Fruit fly (Drosophila melanogaster): Measurements from ENCODE around the gene sicily.
A peak's percentile ranks its signal among the peaks of the same experiment; 100 is the strongest.

sicily gene

DNA sequence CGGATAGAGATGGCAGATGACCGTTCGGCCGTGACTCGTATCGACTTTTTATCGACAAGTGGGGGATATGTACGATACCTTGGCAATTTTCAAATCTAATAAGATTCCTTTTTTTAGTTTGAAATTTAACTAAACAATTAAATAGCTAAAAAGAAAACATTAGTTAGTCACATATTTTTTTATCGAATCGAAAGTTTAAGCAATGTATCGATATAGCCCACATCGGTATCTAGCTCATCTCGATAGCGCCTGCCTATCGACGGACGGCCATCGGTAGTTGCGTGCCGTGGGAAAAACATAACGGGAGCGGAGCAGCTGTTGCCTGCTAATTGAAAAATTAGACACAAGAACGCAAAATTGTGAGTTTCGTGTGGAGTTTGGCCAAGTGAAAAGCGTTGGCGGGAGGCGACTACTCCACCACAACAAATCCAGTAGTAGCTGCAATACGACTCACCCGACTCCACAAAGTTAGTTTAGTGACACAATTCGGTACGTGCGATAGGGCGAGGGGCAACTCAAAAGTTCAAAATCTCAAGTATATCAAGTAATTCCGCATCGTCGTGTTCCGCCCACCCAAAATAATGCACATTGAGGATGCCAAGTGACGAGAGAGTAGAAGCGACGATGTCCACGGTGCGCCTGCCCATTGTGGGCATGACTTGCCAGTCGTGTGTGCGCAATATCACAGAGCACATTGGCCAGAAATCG is 36.6 kb upstream of the sicily start, which contains the start of the genes CG10347 and ATP7:
Gene CG10347, minus strand, starts transcription at position 174 of the 708 bp plus-strand sequence.
Gene ATP7, plus strand, starts transcription at position 265 of the 708 bp plus-strand sequence.
- no peak for TF ChIP-seq CG12605 (GFP tag; IDR thresholded peaks at IDR 0.05)
- TF ChIP-seq CG32121 (GFP tag; IDR thresholded peaks at IDR 0.05), result 0 out of 2 replicates have a peak, but pooled peaks have one; percentile 7
- peak; percentile 27 for TF ChIP-seq Pif1A (GFP tag; optimal IDR thresholded peaks at IDR 0.05)
- TF ChIP-seq Snoo (tag; optimal IDR thresholded peaks at IDR 0.05), result peak; percentile 2
- no peak for TF ChIP-seq EcR (GFP tag; optimal IDR thresholded peaks at IDR 0.05)

DNA sequence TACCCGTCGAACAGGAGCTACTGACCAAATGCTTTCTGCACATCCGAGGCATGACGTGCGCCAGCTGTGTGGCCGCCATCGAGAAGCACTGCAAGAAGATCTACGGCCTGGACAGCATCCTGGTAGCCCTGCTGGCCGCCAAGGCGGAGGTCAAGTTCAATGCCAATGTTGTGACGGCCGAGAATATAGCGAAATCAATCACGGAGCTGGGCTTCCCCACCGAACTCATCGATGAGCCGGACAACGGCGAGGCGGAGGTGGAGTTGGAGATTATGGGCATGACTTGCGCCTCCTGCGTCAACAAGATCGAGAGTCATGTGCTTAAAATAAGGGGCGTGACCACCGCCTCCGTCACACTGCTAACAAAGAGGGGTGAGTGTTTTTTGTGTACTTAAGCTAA is 35.6 kb upstream of the sicily start:
- TF ChIP-seq Snoo (tag; optimal IDR thresholded peaks at IDR 0.05) (no peak), CG15710 (tag; optimal IDR thresholded peaks at IDR 0.05) (no peak), CG12605 (GFP tag; IDR thresholded peaks at IDR 0.05) (no peak), rn (GFP tag; IDR thresholded peaks at IDR 0.05) (no peak), CG14655 (GFP tag; optimal IDR thresholded peaks at IDR 0.05) (no peak), CG32121 (GFP tag; IDR thresholded peaks at IDR 0.05) (no peak), CG13204 (GFP tag; optimal IDR thresholded peaks at IDR 0.05) (no peak), CG10348 (GFP tag; IDR thresholded peaks at IDR 0.05) (no peak)

DNA sequence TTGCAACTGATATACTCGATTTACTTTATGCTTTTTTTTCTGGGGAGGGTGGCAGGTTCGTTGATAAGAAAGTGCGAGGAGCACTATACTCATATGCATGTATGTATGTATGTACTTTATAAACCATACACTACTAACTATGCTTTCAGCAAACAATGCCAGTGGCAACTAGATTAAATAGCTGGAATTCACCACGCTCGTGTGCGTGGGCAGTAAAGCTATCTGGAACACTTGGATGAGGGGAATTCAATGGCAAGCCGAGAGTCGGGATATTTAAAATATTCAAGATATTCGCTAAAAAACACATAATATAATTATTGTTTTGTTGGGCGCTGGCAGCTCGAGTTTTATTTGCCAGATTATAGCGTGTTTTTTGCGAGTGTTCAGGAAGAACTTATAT is 34.7 kb upstream of the sicily start:
- TF ChIP-seq CG4496 (GFP tag; IDR thresholded peaks at IDR 0.05) (no peak), CG12605 (GFP tag; IDR thresholded peaks at IDR 0.05) (0 out of 2 replicates have a peak, but pooled peaks have one; percentile 24), CG34367 (tag; optimal IDR thresholded peaks at IDR 0.05) (no peak), CG8301 (tag; optimal IDR thresholded peaks at IDR 0.05) (peak; percentile 10), CG17806 (tag; optimal IDR thresholded peaks at IDR 0.05) (no peak)

DNA sequence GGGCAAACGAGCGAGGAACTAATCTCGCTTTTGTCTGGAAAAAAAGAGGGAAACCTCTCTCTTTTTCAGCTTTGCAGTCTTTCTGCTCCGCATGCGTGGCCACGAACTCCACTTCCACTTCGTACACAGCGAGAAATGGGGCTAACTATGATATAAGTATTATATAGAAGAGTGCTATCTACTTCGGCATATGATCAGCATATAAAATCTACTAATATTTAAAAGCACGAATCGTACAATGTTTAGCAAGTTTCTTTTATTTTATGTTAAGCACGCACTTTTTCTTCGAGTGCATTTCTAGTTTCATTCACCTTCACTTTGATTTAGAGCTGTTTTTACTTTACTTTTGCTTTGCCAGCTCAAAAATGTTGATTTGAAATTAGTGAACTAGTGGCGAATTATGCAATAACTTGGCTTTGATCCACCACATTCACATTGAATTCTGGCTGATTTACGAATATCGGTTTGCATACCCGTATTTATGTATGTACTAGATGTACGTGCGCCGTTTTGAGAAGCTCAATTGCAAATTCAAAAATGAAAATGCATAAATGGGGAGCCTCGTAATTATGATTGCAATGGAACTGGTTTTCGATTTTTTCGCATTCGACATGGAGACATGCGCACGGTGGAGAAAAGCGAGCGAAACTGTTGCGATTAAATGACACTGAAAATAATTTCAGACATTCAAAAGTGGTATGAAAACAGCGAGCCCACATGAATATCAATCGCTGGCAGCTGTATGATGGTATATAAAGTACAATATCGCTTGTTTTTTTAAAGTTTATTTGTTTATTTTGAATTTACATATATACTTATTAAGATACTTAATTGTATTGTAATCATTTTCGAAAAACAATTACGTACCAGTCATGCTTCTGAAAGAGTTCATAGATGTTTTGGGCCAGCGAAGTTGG is 33.8 kb upstream of the sicily start:
- peak; percentile 94 for TF ChIP-seq Pif1A (GFP tag; optimal IDR thresholded peaks at IDR 0.05)
- peak; percentile 86 for TF ChIP-seq CG10348 (GFP tag; IDR thresholded peaks at IDR 0.05)
- peak; percentile 90 for TF ChIP-seq CG34367 (tag; optimal IDR thresholded peaks at IDR 0.05)
- TF ChIP-seq CG8301 (tag; optimal IDR thresholded peaks at IDR 0.05), result peak; percentile 90
- TF ChIP-seq CG9948 (tag; optimal IDR thresholded peaks at IDR 0.05), result peak; percentile 89
- TF ChIP-seq CG14655 (GFP tag; optimal IDR thresholded peaks at IDR 0.05), result peak; percentile 92
- peak; percentile 81 for TF ChIP-seq gl (tag; optimal IDR thresholded peaks at IDR 0.05)
- TF ChIP-seq Ets98B (GFP tag; IDR thresholded peaks at IDR 0.05), result peak; percentile 97
- peak; percentile 86 for TF ChIP-seq CG13204 (GFP tag; optimal IDR thresholded peaks at IDR 0.05)
- TF ChIP-seq CG4496 (GFP tag; IDR thresholded peaks at IDR 0.05), result peak; percentile 98
- peak; percentile 84 for TF ChIP-seq Snoo (tag; optimal IDR thresholded peaks at IDR 0.05)
- TF ChIP-seq fd96Ca (GFP tag; IDR thresholded peaks at IDR 0.05), result peak; percentile 94
- peak; percentile 60 for TF ChIP-seq D1 (tag; optimal IDR thresholded peaks at IDR 0.05)
- peak; percentile 91 for TF ChIP-seq CG8159 (tag; optimal IDR thresholded peaks at IDR 0.05)
- TF ChIP-seq rn (GFP tag; IDR thresholded peaks at IDR 0.05), result peak; percentile 91
- TF ChIP-seq CG15710 (tag; optimal IDR thresholded peaks at IDR 0.05), result peak; percentile 91
- peak; percentile 97 for TF ChIP-seq CG12605 (GFP tag; IDR thresholded peaks at IDR 0.05)
- TF ChIP-seq EcR (GFP tag; optimal IDR thresholded peaks at IDR 0.05), result peak; percentile 89
- peak; percentile 96 for TF ChIP-seq CG32121 (GFP tag; IDR thresholded peaks at IDR 0.05)
- TF ChIP-seq Pif1B (GFP tag; optimal IDR thresholded peaks at IDR 0.05), result peak; percentile 93
- TF ChIP-seq CG17806 (tag; optimal IDR thresholded peaks at IDR 0.05), result peak; percentile 92

DNA sequence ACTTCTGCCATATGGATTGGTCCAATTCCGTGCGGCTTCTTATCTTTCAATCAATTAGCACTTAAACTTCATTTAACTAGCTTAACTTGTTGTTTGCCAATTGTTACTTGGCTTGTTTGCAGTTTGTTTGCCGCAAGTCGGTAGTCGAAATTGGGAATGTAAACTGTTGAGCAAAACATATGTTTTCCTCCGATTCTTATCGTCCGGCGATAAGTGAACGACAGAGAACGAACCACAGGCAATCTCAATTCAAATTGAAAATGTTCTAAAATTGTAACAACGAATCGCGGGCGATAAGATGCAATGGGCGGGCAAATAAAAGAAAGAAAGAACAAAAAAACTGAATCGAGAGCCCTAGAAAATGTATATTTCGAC is 33.1 kb upstream of the sicily start:
- TF ChIP-seq CG9948 (tag; optimal IDR thresholded peaks at IDR 0.05) (no peak), Ets98B (GFP tag; IDR thresholded peaks at IDR 0.05) (no peak), CG12605 (GFP tag; IDR thresholded peaks at IDR 0.05) (no peak)

DNA sequence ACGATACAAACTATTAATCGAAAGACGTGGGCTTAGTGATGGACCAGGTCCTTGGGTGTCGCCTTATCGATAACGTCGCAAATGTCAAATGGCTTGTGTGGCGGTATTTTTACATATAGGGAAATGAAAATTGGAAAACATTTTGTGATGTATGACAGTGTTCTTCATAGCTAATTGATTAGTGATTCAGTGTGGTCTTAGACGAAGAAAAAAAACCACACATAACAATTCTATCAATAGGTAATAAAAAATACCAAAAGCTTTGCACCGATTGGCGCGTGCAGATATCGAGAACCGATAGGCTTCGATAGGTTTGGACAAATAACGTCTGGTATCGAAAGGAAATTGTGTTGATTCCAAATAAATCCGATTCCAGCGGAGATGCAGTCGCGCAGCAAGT is 22.7 kb upstream of the sicily start, which contains the start of the genes Nrd1 and CG1847:
Gene Nrd1, minus strand, starts transcription at position 28 of the 400 bp plus-strand sequence.
Gene CG1847, plus strand, starts transcription at position 305 of the 400 bp plus-strand sequence.
- TF ChIP-seq fd96Ca (GFP tag; IDR thresholded peaks at IDR 0.05) (no peak), CG12605 (GFP tag; IDR thresholded peaks at IDR 0.05) (no peak), CG34367 (tag; optimal IDR thresholded peaks at IDR 0.05) (no peak), CG8159 (tag; optimal IDR thresholded peaks at IDR 0.05) (no peak), CG32121 (GFP tag; IDR thresholded peaks at IDR 0.05) (no peak), EcR (GFP tag; optimal IDR thresholded peaks at IDR 0.05) (no peak), CG14655 (GFP tag; optimal IDR thresholded peaks at IDR 0.05) (no peak), rn (GFP tag; IDR thresholded peaks at IDR 0.05) (no peak), CG17806 (tag; optimal IDR thresholded peaks at IDR 0.05) (no peak), CG13204 (GFP tag; optimal IDR thresholded peaks at IDR 0.05) (no peak)

Data from whole organism, pupa.